Worm (Caenorhabditis elegans) whole organism, L4 larva: ENCODE data around the gene C35A5.11.

ENCODE experiments used
- F44E2.7 ChIP-seq: fragments of 200-800 bp; sonication (Bioruptor generic); IDR thresholded peaks from 2 replicates; pipeline ENCODE4 v2.1.2; 2022; ENCODE audit warnings: missing genetic modification characterization, missing compliant biosample characterization
- F49E8.2 ChIP-seq: sonication (generic microtip); optimal IDR thresholded peaks from 2 replicates; lab custom pipeline; 2016; ENCODE audit warnings: missing compliant biosample characterization, mild to moderate bottlenecking, missing genetic modification characterization, borderline replicate concordance
- R02D3.7 ChIP-seq: fragments of 150-350 bp; sonication (generic microtip); optimal IDR thresholded peaks from 3 replicates; lab custom pipeline; 2014; ENCODE audit warnings: missing biosample characterization, missing genetic modification characterization
- Y105C5A.15 ChIP-seq: fragments of 200-800 bp; sonication (Bioruptor generic); IDR thresholded peaks from 2 replicates; pipeline ENCODE4 v1.3.6; 2022; ENCODE audit warnings: missing genetic modification characterization, missing compliant biosample characterization
- Y48G9A.11 ChIP-seq: fragments of 200-800 bp; sonication (Bioruptor generic); IDR thresholded peaks from 2 replicates; pipeline ENCODE4 v1.3.6; 2022; ENCODE audit warnings: missing genetic modification reagents, missing genetic modification characterization, missing compliant biosample characterization
- Y5F2A.4 ChIP-seq: fragments of 200-800 bp; sonication (Bioruptor generic); optimal IDR thresholded peaks from 2 replicates; lab custom pipeline; 2018; ENCODE audit warnings: mild to moderate bottlenecking, missing genetic modification characterization, missing compliant biosample characterization
- Y75B8A.6 ChIP-seq: fragments of 200-800 bp; sonication (Bioruptor generic); IDR thresholded peaks from 2 replicates; pipeline ENCODE4 v1.3.6; 2022; ENCODE audit warnings: missing genetic modification reagents, missing genetic modification characterization, missing compliant biosample characterization
- aha-1 ChIP-seq: fragments of 150-350 bp; peaks from one replicate; lab custom pipeline; 2014; ENCODE audit warnings: missing biosample characterization, missing genetic modification characterization
- aly-2 ChIP-seq: sonication (generic microtip); optimal IDR thresholded peaks from 2 replicates; lab custom pipeline; 2018; ENCODE audit warnings: missing biosample characterization, missing genetic modification characterization
- ama-1 ChIP-seq: fragments of 150-350 bp; optimal IDR thresholded peaks from 2 replicates; lab custom pipeline; 2014; ENCODE audit warnings: inconsistent platforms, mixed read lengths
- arid-1 ChIP-seq: fragments of 200-800 bp; sonication (Bioruptor generic); conservative IDR thresholded peaks from 2 replicates; pipeline ENCODE4 v1.3.6; 2022; ENCODE audit warnings: missing genetic modification reagents, missing genetic modification characterization, missing compliant biosample characterization
- ceh-44 ChIP-seq: fragments of 200-800 bp; sonication (Bioruptor generic); IDR thresholded peaks from 2 replicates; pipeline ENCODE4 v1.3.6; 2022; ENCODE audit warnings: missing genetic modification reagents, missing genetic modification characterization, missing compliant biosample characterization
- ceh-82 ChIP-seq: sonication (generic microtip); optimal IDR thresholded peaks from 2 replicates; lab custom pipeline; 2017; ENCODE audit warnings: missing biosample characterization, missing genetic modification characterization
- daf-16 ChIP-seq, 3 experiments: sonication (generic microtip); optimal IDR thresholded peaks; 2 replicates each; lab custom pipeline; 2016 to 2017; ENCODE audit warnings: missing genetic modification characterization in 3 of 3, missing genetic modification reagents in 3 of 3, mild to moderate bottlenecking in 2 of 3, missing compliant biosample characterization in 2 of 3, missing biosample characterization in 1 of 3, moderate library complexity in 1 of 3
- dmd-6 ChIP-seq: fragments of 200-800 bp; sonication (Bioruptor generic); IDR thresholded peaks from 2 replicates; pipeline ENCODE4 v1.3.6; 2022; ENCODE audit warnings: missing genetic modification reagents, missing genetic modification characterization, missing compliant biosample characterization
- dmd-8 ChIP-seq: fragments of 200-800 bp; sonication (Bioruptor generic); IDR thresholded peaks from 2 replicates; pipeline ENCODE4 v1.3.6; 2022; ENCODE audit warnings: missing genetic modification characterization, missing compliant biosample characterization
- dpl-1 ChIP-seq: fragments of 150-350 bp; optimal IDR thresholded peaks from 2 replicates; lab custom pipeline; 2014; ENCODE audit warnings: missing biosample characterization, missing genetic modification reagents, missing genetic modification characterization
- egl-43 ChIP-seq: fragments of 200-800 bp; sonication (Bioruptor generic); IDR thresholded peaks from 2 replicates; pipeline ENCODE4 v1.3.6; 2022; ENCODE audit warnings: missing genetic modification reagents, missing genetic modification characterization, missing compliant biosample characterization
- fkh-10 ChIP-seq: fragments of 150-350 bp; optimal IDR thresholded peaks from 2 replicates; lab custom pipeline; 2014; ENCODE audit warnings: missing biosample characterization, missing genetic modification reagents, missing genetic modification characterization
- hif-1 ChIP-seq, 2 experiments: sonication (generic microtip); optimal IDR thresholded peaks; 2 replicates each; lab custom pipeline; 2016 to 2017; ENCODE audit warnings: missing compliant biosample characterization in 2 of 2, missing genetic modification characterization in 2 of 2, missing genetic modification reagents in 2 of 2, missing genotype in 2 of 2, mild to moderate bottlenecking in 1 of 2
- hlh-11 ChIP-seq: fragments of 200-800 bp; sonication (Bioruptor generic); optimal IDR thresholded peaks from 2 replicates; lab custom pipeline; 2018; ENCODE audit warnings: mild to moderate bottlenecking, missing genetic modification characterization, missing compliant biosample characterization
- hlh-30 ChIP-seq: sonication (generic microtip); optimal IDR thresholded peaks from 2 replicates; lab custom pipeline; 2017; ENCODE audit warnings: antibody characterized with exemption, mild to moderate bottlenecking, missing genetic modification characterization, missing compliant biosample characterization; ENCODE audit not compliant: insufficient read depth
- lsy-2 ChIP-seq, 2 experiments: fragments of 150-350 bp in 1 of 2; sonication (generic microtip) in 1 of 2; optimal IDR thresholded peaks; 2 replicates each; lab custom pipeline; 2014 to 2017; ENCODE audit warnings: missing biosample characterization in 2 of 2, missing genetic modification characterization in 2 of 2
- mdl-1 ChIP-seq, 2 experiments: fragments of 150-350 bp in 1 of 2; sonication (generic microtip) in 1 of 2; optimal IDR thresholded peaks; 2 replicates each; lab custom pipeline; 2014 to 2017; ENCODE audit warnings: missing biosample characterization in 2 of 2, missing genetic modification characterization in 2 of 2
- mdt-29 ChIP-seq: fragments of 200-800 bp; sonication (Bioruptor generic); IDR thresholded peaks from 2 replicates; pipeline ENCODE4 v1.3.6; 2022; ENCODE audit warnings: missing genetic modification reagents, missing genetic modification characterization, missing compliant biosample characterization
- mep-1 ChIP-seq: fragments of 150-350 bp; sonication (generic microtip); optimal IDR thresholded peaks from 3 replicates; lab custom pipeline; 2014; ENCODE audit warnings: missing biosample characterization, missing genetic modification characterization
- mes-2 ChIP-seq: sonication (generic microtip); optimal IDR thresholded peaks from 2 replicates; lab custom pipeline; 2016; ENCODE audit warnings: missing genotype, mild to moderate bottlenecking, missing genetic modification characterization, missing compliant biosample characterization; ENCODE audit not compliant: poor library complexity, severe bottlenecking
- nhr-11 ChIP-seq: fragments of 150-350 bp; optimal IDR thresholded peaks from 2 replicates; lab custom pipeline; 2014; ENCODE audit warnings: missing biosample characterization, missing genetic modification characterization
- nhr-111 ChIP-seq: fragments of 200-800 bp; sonication (Bioruptor generic); optimal IDR thresholded peaks from 2 replicates; lab custom pipeline; 2018; ENCODE audit warnings: mild to moderate bottlenecking, missing genetic modification characterization, missing compliant biosample characterization
- nhr-28 ChIP-seq: fragments of 150-350 bp; optimal IDR thresholded peaks from 2 replicates; lab custom pipeline; 2014; ENCODE audit warnings: missing biosample characterization, missing genetic modification characterization
- nhr-48 ChIP-seq: sonication (generic microtip); optimal IDR thresholded peaks from 2 replicates; lab custom pipeline; 2016; ENCODE audit warnings: mild to moderate bottlenecking, missing genetic modification characterization, missing compliant biosample characterization
- php-3 ChIP-seq: fragments of 200-800 bp; sonication (Bioruptor generic); IDR thresholded peaks from 2 replicates; pipeline ENCODE4 v1.3.6; 2022; ENCODE audit warnings: missing genetic modification reagents, missing genetic modification characterization, missing compliant biosample characterization
- pqm-1 ChIP-seq: sonication (generic microtip); optimal IDR thresholded peaks from 2 replicates; lab custom pipeline; 2017; ENCODE audit warnings: missing biosample characterization, missing genetic modification characterization
- spr-1 ChIP-seq: sonication (generic microtip); optimal IDR thresholded peaks from 2 replicates; lab custom pipeline; 2016; ENCODE audit warnings: mild to moderate bottlenecking, missing genetic modification characterization, missing compliant biosample characterization
- tag-97 ChIP-seq: fragments of 200-800 bp; sonication (Bioruptor generic); IDR thresholded peaks from 2 replicates; pipeline ENCODE4 v1.3.6; 2022; ENCODE audit warnings: missing genetic modification characterization, missing compliant biosample characterization
- tra-1 ChIP-seq: fragments of 200-800 bp; sonication (Bioruptor generic); IDR thresholded peaks from 2 replicates; pipeline ENCODE4 v1.3.6; 2022; ENCODE audit warnings: missing genetic modification reagents, missing genetic modification characterization, missing compliant biosample characterization
- unc-62 ChIP-seq, 3 experiments: fragments of 150-350 bp in 1 of 3; sonication (generic microtip); optimal IDR thresholded peaks in 2 of 3; peaks in 1 of 3; 1 replicate in 1 of 3; 2 replicates in 2 of 3; lab custom pipeline; 2014 to 2017; ENCODE audit warnings: missing biosample characterization in 3 of 3, missing genetic modification characterization in 3 of 3, missing genetic modification reagents in 3 of 3, missing genotype in 1 of 3
- vab-7 ChIP-seq: fragments of 200-800 bp; sonication (Bioruptor generic); IDR thresholded peaks from 2 replicates; pipeline ENCODE4 v1.3.6; 2022; ENCODE audit warnings: missing genetic modification reagents, missing genetic modification characterization, missing compliant biosample characterization
- zag-1 ChIP-seq: fragments of 150-350 bp; optimal IDR thresholded peaks from 2 replicates; lab custom pipeline; 2014; ENCODE audit warnings: missing biosample characterization, missing genetic modification characterization
- zfp-3 ChIP-seq: fragments of 200-800 bp; sonication (Bioruptor generic); conservative IDR thresholded peaks from 2 replicates; pipeline ENCODE4 v1.3.6; 2022; ENCODE audit warnings: missing genetic modification reagents, missing genetic modification characterization, missing compliant biosample characterization
- zip-11 ChIP-seq: fragments of 200-800 bp; sonication (Bioruptor generic); IDR thresholded peaks from 2 replicates; pipeline ENCODE4 v1.3.6; 2022; ENCODE audit warnings: missing genetic modification characterization, missing compliant biosample characterization
- zip-2 ChIP-seq: fragments of 150-350 bp; optimal IDR thresholded peaks from 2 replicates; lab custom pipeline; 2014; ENCODE audit warnings: missing biosample characterization, missing genetic modification characterization
- ztf-11 ChIP-seq: fragments of 150-350 bp; optimal IDR thresholded peaks from 2 replicates; lab custom pipeline; 2014; ENCODE audit warnings: missing biosample characterization, missing genetic modification characterization

The C35A5.11 gene

DNA sequence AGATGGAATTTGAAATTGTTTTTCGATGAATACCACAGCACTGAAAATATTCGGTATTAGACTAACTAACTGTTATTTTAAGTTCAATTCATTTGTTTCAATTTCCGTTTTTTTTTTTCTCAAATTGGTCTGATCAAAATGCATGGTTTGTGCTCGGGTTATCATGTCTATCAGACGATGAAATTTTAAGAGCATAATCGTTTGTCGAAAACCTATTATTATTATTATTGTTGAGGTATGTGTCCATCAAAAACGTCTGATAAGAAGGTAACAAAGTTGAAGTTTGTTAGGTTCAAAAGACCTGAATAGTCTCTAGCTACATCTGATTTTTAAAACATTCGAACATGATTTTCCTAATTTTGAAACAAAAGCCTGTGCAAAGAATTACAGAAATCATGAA, 18.9 kb downstream of the C35A5.11 start (continued):
- TF ChIP-seq zfp-3 (GFP tag; lab: Robert Waterston, UW) (no peak), tag-97 (no peak), zag-1 (tag; lab: Kevin White, UChicago) (no peak), spr-1 (no peak), tra-1 (0 out of 2 replicates have a peak, but pooled peaks have one; percentile 26), dpl-1 (no peak), vab-7 (no peak), aha-1 (tag; lab: Kevin White, UChicago) (no peak), pqm-1 (peak; percentile 91), F49E8.2 (no peak), lsy-2 (tag; optimal IDR thresholded peaks at IDR 0.05; lab: Kevin White, UChicago) (no peak), daf-16 (GFP tag; optimal IDR thresholded peaks at IDR 0.05; lab: Kevin White, UChicago) (no peak), daf-16 (tag; optimal IDR thresholded peaks at IDR 0.05; lab: Kevin White, UChicago) (peak; percentile 73), ztf-11 (no peak)
- TF ChIP-seq, all 104 proteins: peak for 12

DNA sequence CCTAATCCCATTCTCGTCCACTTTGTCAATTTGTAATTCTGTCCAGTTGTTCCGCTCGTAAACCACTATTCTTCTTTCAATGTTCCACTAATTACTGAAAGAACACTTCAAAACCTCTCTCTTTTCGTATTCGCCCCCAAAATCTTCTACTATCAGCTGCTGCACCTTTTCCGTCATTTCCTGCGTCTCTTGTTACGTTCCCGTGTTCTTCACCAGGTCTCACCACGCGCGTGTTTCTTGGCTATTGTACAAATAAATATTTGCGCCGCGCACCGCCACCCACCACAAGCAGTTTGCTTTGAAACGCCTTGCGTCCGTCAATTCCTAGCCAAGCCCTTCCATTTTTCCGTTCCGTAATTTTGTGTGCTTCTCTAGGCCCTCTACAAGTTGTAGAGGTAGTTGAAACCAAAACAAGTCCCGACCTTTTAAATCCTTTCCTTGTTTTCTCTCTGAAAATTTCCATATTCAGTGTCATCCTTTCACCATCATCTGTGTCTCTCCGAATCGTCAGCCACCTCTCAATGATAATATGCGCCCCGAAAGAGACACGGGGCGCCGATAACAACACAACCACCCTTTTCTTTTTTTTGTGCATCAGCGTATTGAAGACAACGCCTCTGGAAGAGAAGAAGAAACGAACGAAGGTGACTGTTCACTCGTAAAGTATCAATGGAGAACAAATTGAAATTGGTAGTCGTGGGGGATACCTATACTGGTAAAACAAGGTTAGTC, 24.6 kb downstream of the C35A5.11 start, which contains the start of the genes crp-1 and Y32F6B.9:
crp-1 (plus strand) TSS at position 468 of the 732 bp plus-strand sequence.
Y32F6B.9 (plus strand) TSS at position 603 of the 732 bp plus-strand sequence.
- TF ChIP-seq daf-16 (GFP tag; optimal IDR thresholded peaks at IDR 0.05; lab: Kevin White, UChicago) (no peak), daf-16 (tag; optimal IDR thresholded peaks at IDR 0.05; lab: Kevin White, UChicago) (peak; percentile 44), aly-2 (no peak), pqm-1 (peak; percentile 60), hlh-11 (tag; lab: Kevin White, UChicago) (peak; percentile 54), mdl-1 (tag; optimal IDR thresholded peaks at IDR 0.05; lab: Kevin White, UChicago) (peak in 1 of 2 experiments; percentile 17), unc-62 (GFP tag; optimal IDR thresholded peaks at IDR 0.05 in 1 of 2; lab: Kevin White, UChicago) (peak in 1 of 2 experiments; percentile 23), unc-62 (tag; optimal IDR thresholded peaks at IDR 0.05; lab: Kevin White, UChicago) (no peak), nhr-28 (tag; lab: Kevin White, UChicago) (peak; percentile 40), hif-1 (tag; optimal IDR thresholded peaks at IDR 0.05; lab: Kevin White, UChicago) (peak in 1 of 2 experiments; percentile 13), dmd-6 (GFP tag; lab: Robert Waterston, UW) (peak; percentile 41; the same call in 1 of the 2 replicates), hlh-30 (tag; lab: Kevin White, UChicago) (peak; percentile 49), Y75B8A.6 (GFP tag; lab: Robert Waterston, UW) (no peak), php-3 (GFP tag; lab: Robert Waterston, UW) (no peak), aha-1 (tag; lab: Kevin White, UChicago) (peak; percentile 95)
- TF ChIP-seq, all 104 proteins: peak for 10

DNA sequence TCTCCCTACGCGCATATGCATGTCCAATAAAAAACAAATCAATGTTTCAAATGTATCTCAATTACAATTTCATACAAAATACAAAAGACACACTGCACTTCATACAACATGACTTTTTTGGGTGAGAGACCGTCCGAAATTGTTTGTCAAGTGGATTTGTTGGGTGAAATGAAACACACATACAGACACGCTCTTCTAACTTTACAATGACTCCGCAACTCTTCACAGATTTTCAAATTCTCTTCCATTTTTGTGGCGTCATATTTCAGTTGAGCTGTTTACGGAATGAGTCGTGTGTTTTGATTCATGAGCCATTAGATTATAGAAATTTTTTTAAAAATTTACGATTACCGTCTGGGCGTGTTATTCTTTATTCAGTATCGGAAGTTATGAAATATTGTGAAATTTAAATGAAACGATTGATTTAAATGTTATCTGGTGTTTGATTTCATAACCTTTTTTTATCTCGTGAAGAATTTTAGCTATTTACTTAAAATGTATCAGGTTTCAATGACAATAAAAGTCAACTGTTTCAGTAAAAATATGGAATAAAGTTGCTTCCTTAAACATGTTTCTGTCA, 26.0 kb downstream of the C35A5.11 start:
- TF ChIP-seq Y5F2A.4 (GFP tag; lab: Kevin White, UChicago) (no peak), nhr-111 (no peak), mes-2 (tag; lab: Kevin White, UChicago) (no peak), ceh-44 (no peak), mep-1 (tag; lab: Kevin White, UChicago) (peak; percentile 56), php-3 (GFP tag; lab: Robert Waterston, UW) (no peak), dmd-8 (GFP tag; lab: Robert Waterston, UW) (no peak), nhr-11 (tag; lab: Kevin White, UChicago) (no peak), ama-1 (lab: Kevin White, UChicago) (peak; percentile 93), nhr-48 (no peak), lsy-2 (tag; optimal IDR thresholded peaks at IDR 0.05; lab: Kevin White, UChicago) (peak in 1 of 2 experiments; percentile 20), egl-43 (GFP tag; lab: Robert Waterston, UW) (no peak), zip-11 (GFP tag; lab: Robert Waterston, UW) (no peak), F44E2.7 (GFP tag; lab: Robert Waterston, UW) (no peak), dpl-1 (no peak), aha-1 (tag; lab: Kevin White, UChicago) (peak; percentile 89), Y48G9A.11 (GFP tag; lab: Robert Waterston, UW) (no peak), pqm-1 (no peak), arid-1 (GFP tag; lab: Robert Waterston, UW) (no peak), fkh-10 (GFP tag; lab: Kevin White, UChicago) (no peak), Y75B8A.6 (GFP tag; lab: Robert Waterston, UW) (no peak), hlh-30 (tag; lab: Kevin White, UChicago) (peak; percentile 6), zip-2 (peak; percentile 86), Y105C5A.15 (no peak), ceh-82 (tag; lab: Kevin White, UChicago) (no peak), mdt-29 (GFP tag; lab: Robert Waterston, UW) (no peak), hif-1 (tag; optimal IDR thresholded peaks at IDR 0.05; lab: Kevin White, UChicago) (peak in 1 of 2 experiments; percentile 23), R02D3.7 (tag; lab: Kevin White, UChicago) (no peak), nhr-28 (tag; lab: Kevin White, UChicago) (peak; percentile 20)
